Fruit fly (Drosophila melanogaster) whole organism, embryonic: ENCODE data around the gene CG45488.

Experiments
- Abd-B ChIP-seq: fragments of 200-800 bp; sonication (Bioruptor generic); optimal IDR thresholded peaks from 2 replicates; lab custom pipeline; 2018; ENCODE audit warnings: missing biosample characterization, mild to moderate bottlenecking, missing genetic modification characterization, moderate library complexity
- BtbVII ChIP-seq: fragments of 200-800 bp; sonication (Bioruptor generic); optimal IDR thresholded peaks from 3 replicates; lab custom pipeline; 2017; ENCODE audit warnings: missing biosample characterization, mild to moderate bottlenecking, missing genetic modification characterization
- CG10366 ChIP-seq: fragments of 200-800 bp; sonication (Bioruptor generic); IDR thresholded peaks from 2 replicates; pipeline ENCODE4 v1.3.6; 2022; ENCODE audit warnings: missing biosample characterization, missing genetic modification characterization
- CG10654 ChIP-seq: fragments of 200-800 bp; sonication (Bioruptor generic); optimal IDR thresholded peaks from 2 replicates; lab custom pipeline; 2016; ENCODE audit warnings: missing biosample characterization, missing genetic modification characterization
- CG11093 ChIP-seq: fragments of 200-800 bp; sonication (Bioruptor generic); IDR thresholded peaks from 3 replicates; pipeline ENCODE4 v1.3.6; 2022; ENCODE audit warnings: missing biosample characterization, missing genetic modification characterization
- CG12104 ChIP-seq: fragments of 200-800 bp; sonication (Bioruptor generic); optimal IDR thresholded peaks from 3 replicates; lab custom pipeline; 2016; ENCODE audit warnings: missing biosample characterization, missing genetic modification characterization
- CG14014 ChIP-seq: fragments of 200-800 bp; sonication (Bioruptor generic); IDR thresholded peaks from 2 replicates; pipeline ENCODE4 v1.3.6; 2022; ENCODE audit warnings: missing biosample characterization, missing genetic modification characterization
- CG15269 ChIP-seq: fragments of 200-800 bp; sonication (Bioruptor generic); optimal IDR thresholded peaks from 2 replicates; lab custom pipeline; 2018; ENCODE audit warnings: missing biosample characterization, mild to moderate bottlenecking, missing genetic modification characterization, moderate library complexity
- CG1647 ChIP-seq: fragments of 200-800 bp; sonication (Bioruptor generic); optimal IDR thresholded peaks from 3 replicates; lab custom pipeline; 2016; ENCODE audit warnings: missing biosample characterization, missing genetic modification characterization
- CG18619 ChIP-seq: fragments of 200-800 bp; sonication (Bioruptor generic); optimal IDR thresholded peaks from 3 replicates; lab custom pipeline; 2017; ENCODE audit warnings: missing biosample characterization, mild to moderate bottlenecking, missing genetic modification characterization
- CG43689 ChIP-seq: fragments of 200-800 bp; sonication (Bioruptor generic); IDR thresholded peaks from 2 replicates; pipeline ENCODE4 v1.3.6; 2022; ENCODE audit warnings: missing biosample characterization, missing genetic modification characterization
- CG4404 ChIP-seq: fragments of 200-800 bp; sonication (Bioruptor generic); IDR thresholded peaks from 2 replicates; pipeline ENCODE4 v1.3.6; 2022; ENCODE audit warnings: missing biosample characterization, missing genetic modification characterization
- CG5953 ChIP-seq: fragments of 200-800 bp; sonication (Bioruptor generic); IDR thresholded peaks from 2 replicates; pipeline ENCODE4 v1.3.6; 2022; ENCODE audit warnings: missing biosample characterization, missing genetic modification characterization
- CG6765 ChIP-seq: fragments of 200-800 bp; sonication (Bioruptor generic); optimal IDR thresholded peaks from 3 replicates; lab custom pipeline; 2017; ENCODE audit warnings: missing biosample characterization, mild to moderate bottlenecking, missing genetic modification characterization
- CG7839 ChIP-seq: fragments of 200-800 bp; sonication (Bioruptor generic); optimal IDR thresholded peaks from 3 replicates; lab custom pipeline; 2018; ENCODE audit warnings: missing biosample characterization, mild to moderate bottlenecking, missing genetic modification characterization, moderate library complexity
- CHES-1-like ChIP-seq: fragments of 200-800 bp; sonication (Bioruptor generic); optimal IDR thresholded peaks from 2 replicates; lab custom pipeline; 2016; ENCODE audit warnings: missing biosample characterization, missing genetic modification characterization
- Chrac-16 ChIP-seq: fragments of 200-800 bp; sonication (Bioruptor generic); optimal IDR thresholded peaks from 3 replicates; lab custom pipeline; 2016; ENCODE audit warnings: missing biosample characterization, missing genetic modification characterization
- Doc3 ChIP-seq: fragments of 200-800 bp; sonication (Bioruptor generic); IDR thresholded peaks from 3 replicates; pipeline ENCODE4 v1.3.6; 2022; ENCODE audit warnings: missing biosample characterization, missing genetic modification characterization; ENCODE audit not compliant: partially characterized antibody
- HLH54F ChIP-seq: fragments of 200-800 bp; sonication (Bioruptor generic); optimal IDR thresholded peaks from 3 replicates; lab custom pipeline; 2016; ENCODE audit warnings: missing biosample characterization, missing genetic modification characterization
- Hr78 ChIP-seq, 2 experiments: fragments of 200-800 bp in 1 of 2; fragments of >200 bp in 1 of 2; sonication (Bioruptor generic) in 1 of 2; optimal IDR thresholded peaks; 2 replicates each; lab custom pipeline; 2017 to 2019; ENCODE audit warnings: missing biosample characterization in 2 of 2, missing genetic modification characterization in 2 of 2, mild to moderate bottlenecking in 1 of 2, moderate library complexity in 1 of 2
- Lim3 ChIP-seq: fragments of 200-800 bp; sonication (Bioruptor generic); IDR thresholded peaks from 2 replicates; pipeline ENCODE4 v1.3.6; 2022; ENCODE audit warnings: missing biosample characterization, missing genetic modification characterization
- NFAT ChIP-seq: fragments of 200-800 bp; sonication (Bioruptor generic); IDR thresholded peaks from 2 replicates; pipeline ENCODE4 v1.3.6; 2022; ENCODE audit warnings: missing biosample characterization, missing genetic modification characterization
- Ravus ChIP-seq: fragments of 200-800 bp; sonication (Bioruptor generic); IDR thresholded peaks from 2 replicates; pipeline ENCODE4 v1.3.6; 2022; ENCODE audit warnings: missing biosample characterization, missing genetic modification characterization
- Ssrp ChIP-seq: fragments of 200-800 bp; sonication (Bioruptor generic); optimal IDR thresholded peaks from 2 replicates; lab custom pipeline; 2018; ENCODE audit warnings: missing biosample characterization, mild to moderate bottlenecking, missing genetic modification characterization, moderate library complexity
- Stat92E ChIP-seq, 3 experiments: fragments of >200 bp in 2 of 3; fragments of 200-800 bp in 1 of 3; sonication (Bioruptor generic) in 1 of 3; optimal IDR thresholded peaks; 2 replicates each; lab custom pipeline; 2017 to 2019; ENCODE audit warnings: missing biosample characterization in 3 of 3, missing genetic modification characterization in 3 of 3, mild to moderate bottlenecking in 1 of 3, moderate library complexity in 1 of 3
- Tbp ChIP-seq: fragments of >200 bp; optimal IDR thresholded peaks from 2 replicates; lab custom pipeline; 2018; ENCODE audit warnings: missing biosample characterization, missing genetic modification characterization
- ac ChIP-seq: fragments of 200-800 bp; sonication (Bioruptor generic); optimal IDR thresholded peaks from 3 replicates; lab custom pipeline; 2017; ENCODE audit warnings: missing biosample characterization, mild to moderate bottlenecking, missing genetic modification characterization
- ara ChIP-seq: fragments of 200-800 bp; sonication (Bioruptor generic); IDR thresholded peaks from 2 replicates; pipeline ENCODE4 v1.3.6; 2022; ENCODE audit warnings: missing biosample characterization, missing genetic modification characterization
- crol ChIP-seq: fragments of 200-800 bp; sonication (Bioruptor generic); IDR thresholded peaks from 2 replicates; pipeline ENCODE4 v1.3.6; 2022; ENCODE audit warnings: missing biosample characterization, missing genetic modification characterization
- dimm ChIP-seq: fragments of 200-800 bp; sonication (Bioruptor generic); IDR thresholded peaks from 2 replicates; pipeline ENCODE4 v1.3.6; 2022; ENCODE audit warnings: missing biosample characterization, missing genetic modification characterization
- fd102C ChIP-seq: fragments of 200-800 bp; sonication (Bioruptor generic); optimal IDR thresholded peaks from 2 replicates; lab custom pipeline; 2018; ENCODE audit warnings: missing biosample characterization, mild to moderate bottlenecking, missing genetic modification characterization, moderate library complexity
- fd96Cb ChIP-seq: fragments of 200-800 bp; sonication (Bioruptor generic); optimal IDR thresholded peaks from 2 replicates; lab custom pipeline; 2018; ENCODE audit warnings: missing biosample characterization, mild to moderate bottlenecking, missing genetic modification characterization, moderate library complexity
- ham ChIP-seq: fragments of 200-800 bp; sonication (Bioruptor generic); IDR thresholded peaks from 2 replicates; pipeline ENCODE4 v1.3.6; 2022; ENCODE audit warnings: missing biosample characterization, missing genetic modification characterization
- luna ChIP-seq: fragments of 200-800 bp; sonication (Bioruptor generic); optimal IDR thresholded peaks from 2 replicates; lab custom pipeline; 2016; ENCODE audit warnings: missing biosample characterization, missing genetic modification characterization
- nerfin-1 ChIP-seq: fragments of 200-800 bp; sonication (Bioruptor generic); optimal IDR thresholded peaks from 3 replicates; lab custom pipeline; 2019; ENCODE audit warnings: missing biosample characterization, mild to moderate bottlenecking, missing genetic modification characterization, moderate library complexity
- nmo ChIP-seq: fragments of 200-800 bp; sonication (Bioruptor generic); optimal IDR thresholded peaks from 2 replicates; lab custom pipeline; 2018; ENCODE audit warnings: missing biosample characterization, mild to moderate bottlenecking, missing genetic modification characterization, moderate library complexity
- pan ChIP-seq, 4 experiments: fragments of >200 bp in 3 of 4; fragments of 200-800 bp in 1 of 4; sonication (Bioruptor generic) in 1 of 4; optimal IDR thresholded peaks in 3 of 4; IDR thresholded peaks in 1 of 4; 2 replicates each; pipeline versions ENCODE4 v1.3.6 to Lab custom; 2017 to 2022; ENCODE audit warnings: missing biosample characterization in 2 of 4, missing genetic modification characterization in 2 of 4, mixed read lengths in 1 of 4
- prd ChIP-seq, 3 experiments: fragments of >200 bp in 2 of 3; fragments of 200-800 bp in 1 of 3; sonication (Bioruptor generic) in 1 of 3; optimal IDR thresholded peaks in 2 of 3; IDR thresholded peaks in 1 of 3; 2 replicates in 2 of 3; 3 replicates in 1 of 3; pipeline versions ENCODE4 v1.3.6 to Lab custom; 2017 to 2022; ENCODE audit warnings: missing biosample characterization in 1 of 3, missing genetic modification characterization in 1 of 3
- pros ChIP-seq: fragments of 200-800 bp; sonication (Bioruptor generic); optimal IDR thresholded peaks from 3 replicates; lab custom pipeline; 2019; ENCODE audit warnings: missing biosample characterization, mild to moderate bottlenecking, missing genetic modification characterization, moderate library complexity
- psq ChIP-seq: fragments of 200-800 bp; sonication (Bioruptor generic); optimal IDR thresholded peaks from 2 replicates; lab custom pipeline; 2017; ENCODE audit warnings: missing biosample characterization, missing genetic modification characterization
- rib ChIP-seq: fragments of 200-800 bp; sonication (Bioruptor generic); IDR thresholded peaks from 2 replicates; pipeline ENCODE4 v1.3.6; 2022; ENCODE audit warnings: missing biosample characterization, missing genetic modification characterization
- sr ChIP-seq: fragments of 200-800 bp; sonication (Bioruptor generic); IDR thresholded peaks from 3 replicates; pipeline ENCODE4 v1.3.6; 2022; ENCODE audit warnings: missing biosample characterization, missing genetic modification characterization
- stc ChIP-seq: fragments of 200-800 bp; sonication (Bioruptor generic); IDR thresholded peaks from 2 replicates; pipeline ENCODE4 v1.3.6; 2022; ENCODE audit warnings: missing biosample characterization, missing genetic modification characterization
- stwl ChIP-seq: fragments of 200-800 bp; sonication (Bioruptor generic); optimal IDR thresholded peaks from 3 replicates; lab custom pipeline; 2018; ENCODE audit warnings: missing biosample characterization, mild to moderate bottlenecking, missing genetic modification characterization, moderate library complexity
- unc-4 ChIP-seq: fragments of 200-800 bp; sonication (Bioruptor generic); IDR thresholded peaks from 2 replicates; pipeline ENCODE4 v1.3.6; 2022; ENCODE audit warnings: missing biosample characterization, missing genetic modification characterization; ENCODE audit not compliant: partially characterized antibody
- vfl ChIP-seq: fragments of 200-800 bp; sonication (Bioruptor generic); optimal IDR thresholded peaks from 2 replicates; lab custom pipeline; 2016; ENCODE audit warnings: missing biosample characterization, missing genetic modification characterization
- wdn ChIP-seq: fragments of 200-800 bp; sonication (Bioruptor generic); IDR thresholded peaks from 2 replicates; pipeline ENCODE4 v1.3.6; 2022; ENCODE audit warnings: missing biosample characterization, missing genetic modification characterization
- yki ChIP-seq: fragments of >200 bp; optimal IDR thresholded peaks from 3 replicates; lab custom pipeline; 2018

Gene CG45488

dm6 chrX:19886936-19887934 lies 33.0 kb downstream of the CG45488 start (continued):
- no peak for TF ChIP-seq prd (optimal IDR thresholded peaks at IDR 0.05; lab: Kevin White, UChicago)
- no peak for TF ChIP-seq prd (GFP tag; IDR thresholded peaks at IDR 0.05; lab: Robert Waterston, UW)
- no peak for TF ChIP-seq fd102C (GFP tag; lab: Kevin White, UChicago)
- no peak for TF ChIP-seq HLH54F (GFP tag; lab: Kevin White, UChicago)
- no peak for TF ChIP-seq pan (optimal IDR thresholded peaks at IDR 0.05; lab: Kevin White, UChicago)
- TF ChIP-seq pan (GFP tag; optimal IDR thresholded peaks at IDR 0.05 in 1 of 2, IDR thresholded peaks at IDR 0.05 in 1 of 2): peak in 1 of 2 experiments; percentile 17
- no peak for TF ChIP-seq dimm (GFP tag; lab: Robert Waterston, UW)
- TF ChIP-seq wdn (GFP tag; lab: Robert Waterston, UW): no peak
- no peak for TF ChIP-seq CG4404 (GFP tag; lab: Robert Waterston, UW)
- TF ChIP-seq CG6765 (GFP tag; lab: Kevin White, UChicago): no peak
- TF ChIP-seq Stat92E (GFP tag; optimal IDR thresholded peaks at IDR 0.05; lab: Kevin White, UChicago): no peak
- no peak for TF ChIP-seq CG1647 (GFP tag; lab: Kevin White, UChicago)
- no peak for TF ChIP-seq nmo (GFP tag; lab: Kevin White, UChicago)
- TF ChIP-seq pros (GFP tag; lab: Kevin White, UChicago): peak; percentile 79
- TF ChIP-seq Hr78 (GFP tag; optimal IDR thresholded peaks at IDR 0.05; lab: Kevin White, UChicago): no peak
- no peak for TF ChIP-seq Ravus (GFP tag; lab: Robert Waterston, UW)
- peak; percentile 54; the same call in 1 of the 2 replicates for TF ChIP-seq crol (GFP tag; lab: Robert Waterston, UW)
- no peak for TF ChIP-seq sr (GFP tag; lab: Robert Waterston, UW)
- TF ChIP-seq CG11093: no peak
- TF ChIP-seq psq (GFP tag; lab: Kevin White, UChicago): no peak
- no peak for TF ChIP-seq CHES-1-like (GFP tag; lab: Kevin White, UChicago)
- no peak for TF ChIP-seq vfl (GFP tag; lab: Kevin White, UChicago)
- no peak for TF ChIP-seq fd96Cb (tag; lab: Kevin White, UChicago)
- TF ChIP-seq BtbVII (GFP tag; lab: Kevin White, UChicago): no peak
- no peak for TF ChIP-seq CG18619 (GFP tag; lab: Kevin White, UChicago)
- no peak for TF ChIP-seq rib (GFP tag; lab: Robert Waterston, UW)
- no peak for TF ChIP-seq stwl (tag; lab: Kevin White, UChicago)
- no peak for TF ChIP-seq Lim3
- TF ChIP-seq Ssrp (tag; lab: Kevin White, UChicago): no peak
- TF ChIP-seq CG15269 (tag; lab: Kevin White, UChicago): peak; percentile 11
- TF ChIP-seq Chrac-16: no peak
- TF ChIP-seq ham: no peak
- no peak for TF ChIP-seq stc (GFP tag; lab: Robert Waterston, UW)
- no peak for TF ChIP-seq luna
- TF ChIP-seq CG10654 (GFP tag; lab: Kevin White, UChicago): no peak
- TF ChIP-seq CG5953 (GFP tag; lab: Robert Waterston, UW): 0 out of 2 replicates have a peak, but pooled peaks have one; percentile 36
- TF ChIP-seq ac (GFP tag; lab: Kevin White, UChicago): no peak
- peak; percentile 8 for TF ChIP-seq nerfin-1 (tag; lab: Kevin White, UChicago)
- no peak; the same call in 1 of the 2 replicates for TF ChIP-seq ara (GFP tag; lab: Robert Waterston, UW)
- TF ChIP-seq CG14014: no peak
- TF ChIP-seq Abd-B (GFP tag; lab: Kevin White, UChicago): no peak
- no peak for TF ChIP-seq CG43689
- peak; percentile 34; the same call in 1 of the 2 replicates for TF ChIP-seq NFAT (GFP tag; lab: Robert Waterston, UW)
- no peak for TF ChIP-seq CG12104 (GFP tag; lab: Kevin White, UChicago)
- peak; percentile 30 for TF ChIP-seq yki (lab: Kevin White, UChicago)
- peak; percentile 41; the same call in 1 of the 2 replicates for TF ChIP-seq unc-4
- no peak for TF ChIP-seq Doc3 (GFP tag; lab: Robert Waterston, UW)
- TF ChIP-seq Tbp (GFP tag; lab: Kevin White, UChicago): no peak
- TF ChIP-seq CG10366: no peak
- TF ChIP-seq CG7839 (tag; lab: Kevin White, UChicago): no peak
